Fruit fly (Drosophila melanogaster) whole organism, embryonic: ENCODE data around the gene CG31798.
A peak's percentile ranks its signal among the peaks of the same experiment; 100 is the strongest.

ENCODE experiments used
- Adf1 ChIP-seq: fragments of 200-800 bp; sonication (Bioruptor generic); IDR thresholded peaks from 2 replicates; pipeline ENCODE4 v1.3.6; 2022; ENCODE audit warnings: missing biosample characterization, missing genetic modification characterization
- Antp ChIP-seq: fragments of 200-800 bp; sonication (Bioruptor generic); optimal IDR thresholded peaks from 3 replicates; lab custom pipeline; 2016; ENCODE audit warnings: missing biosample characterization, missing genetic modification characterization
- B-H1 ChIP-seq: fragments of 200-800 bp; sonication (Bioruptor generic); IDR thresholded peaks from 3 replicates; pipeline ENCODE4 v1.3.6; 2022; ENCODE audit warnings: missing biosample characterization, missing genetic modification characterization
- Bdp1 ChIP-seq: fragments of 200-800 bp; sonication (Bioruptor generic); optimal IDR thresholded peaks from 3 replicates; lab custom pipeline; 2016; ENCODE audit warnings: missing biosample characterization, missing genetic modification characterization
- CG11560 ChIP-seq: fragments of 200-800 bp; sonication (Bioruptor generic); IDR thresholded peaks from 3 replicates; pipeline ENCODE4 v1.3.6; 2022; ENCODE audit warnings: missing biosample characterization, missing genetic modification characterization
- CG11723 ChIP-seq: fragments of 200-800 bp; sonication (Bioruptor generic); optimal IDR thresholded peaks from 2 replicates; lab custom pipeline; 2017; ENCODE audit warnings: missing biosample characterization, mild to moderate bottlenecking, missing genetic modification characterization
- CG12299 ChIP-seq: fragments of 200-800 bp; sonication (Bioruptor generic); optimal IDR thresholded peaks from 2 replicates; lab custom pipeline; 2018; ENCODE audit warnings: missing biosample characterization, mild to moderate bottlenecking, missing genetic modification characterization
- CG15479 ChIP-seq: fragments of 200-800 bp; sonication (Bioruptor generic); optimal IDR thresholded peaks from 3 replicates; lab custom pipeline; 2019; ENCODE audit warnings: missing biosample characterization, mild to moderate bottlenecking, missing genetic modification characterization, moderate library complexity
- CG15601 ChIP-seq: fragments of 200-800 bp; sonication (Bioruptor generic); optimal IDR thresholded peaks from 3 replicates; lab custom pipeline; 2019; ENCODE audit warnings: missing biosample characterization, mild to moderate bottlenecking, missing genetic modification characterization, moderate library complexity
- CG15696 ChIP-seq: fragments of 200-800 bp; sonication (Bioruptor generic); optimal IDR thresholded peaks from 2 replicates; lab custom pipeline; 2019; ENCODE audit warnings: missing biosample characterization, mild to moderate bottlenecking, missing genetic modification characterization, moderate library complexity
- CG17802 ChIP-seq: fragments of 200-800 bp; sonication (Bioruptor generic); optimal IDR thresholded peaks from 2 replicates; lab custom pipeline; 2018; ENCODE audit warnings: missing biosample characterization, mild to moderate bottlenecking, missing genetic modification characterization, moderate library complexity
- CG3847 ChIP-seq: fragments of 200-800 bp; sonication (Bioruptor generic); IDR thresholded peaks from 2 replicates; pipeline ENCODE4 v1.3.6; 2022; ENCODE audit warnings: missing biosample characterization, missing genetic modification characterization
- CG4328 ChIP-seq: fragments of 200-800 bp; sonication (Bioruptor generic); optimal IDR thresholded peaks from 3 replicates; lab custom pipeline; 2017; ENCODE audit warnings: missing biosample characterization, missing genetic modification reagents, missing genetic modification characterization
- CG4424 ChIP-seq: fragments of 200-800 bp; sonication (Bioruptor generic); optimal IDR thresholded peaks from 3 replicates; lab custom pipeline; 2016; ENCODE audit warnings: missing biosample characterization, missing genetic modification characterization
- CG7271 ChIP-seq: fragments of 200-800 bp; sonication (Bioruptor generic); optimal IDR thresholded peaks from 2 replicates; lab custom pipeline; 2018; ENCODE audit warnings: missing biosample characterization, mild to moderate bottlenecking, missing genetic modification characterization, moderate library complexity
- CG8478 ChIP-seq: fragments of >200 bp; optimal IDR thresholded peaks from 2 replicates; lab custom pipeline; 2018
- CG9609 ChIP-seq: fragments of 200-800 bp; sonication (Bioruptor generic); optimal IDR thresholded peaks from 3 replicates; lab custom pipeline; 2016; ENCODE audit warnings: missing biosample characterization, missing genetic modification characterization
- CG9727 ChIP-seq: fragments of 200-800 bp; sonication (Bioruptor generic); optimal IDR thresholded peaks from 3 replicates; lab custom pipeline; 2017; ENCODE audit warnings: missing biosample characterization, mild to moderate bottlenecking, missing genetic modification characterization
- CG9932 ChIP-seq: fragments of 200-800 bp; sonication (Bioruptor generic); IDR thresholded peaks from 2 replicates; pipeline ENCODE4 v1.3.6; 2022; ENCODE audit warnings: missing biosample characterization, missing genetic modification characterization
- CHES-1-like ChIP-seq: fragments of 200-800 bp; sonication (Bioruptor generic); optimal IDR thresholded peaks from 2 replicates; lab custom pipeline; 2016; ENCODE audit warnings: missing biosample characterization, missing genetic modification characterization
- Dad ChIP-seq: fragments of 200-800 bp; sonication (Bioruptor generic); optimal IDR thresholded peaks from 3 replicates; lab custom pipeline; 2016; ENCODE audit warnings: missing biosample characterization, missing genetic modification characterization
- Dbx ChIP-seq: fragments of 200-800 bp; sonication (Bioruptor generic); IDR thresholded peaks from 3 replicates; pipeline ENCODE4 v1.3.6; 2022; ENCODE audit warnings: missing biosample characterization, missing genetic modification characterization
- Dek ChIP-seq: fragments of 200-800 bp; sonication (Bioruptor generic); optimal IDR thresholded peaks from 3 replicates; lab custom pipeline; 2019; ENCODE audit warnings: missing biosample characterization, mild to moderate bottlenecking, missing genetic modification characterization, moderate library complexity
- Dp ChIP-seq: fragments of 200-800 bp; sonication (Bioruptor generic); optimal IDR thresholded peaks from 2 replicates; lab custom pipeline; 2018; ENCODE audit warnings: missing biosample characterization, mild to moderate bottlenecking, missing genetic modification characterization, moderate library complexity
- Dref ChIP-seq: fragments of 200-800 bp; sonication (Bioruptor generic); IDR thresholded peaks from 2 replicates; pipeline ENCODE4 v1.3.6; 2022; ENCODE audit warnings: missing biosample characterization, missing genetic modification characterization
- Fer2 ChIP-seq: fragments of 200-800 bp; sonication (Bioruptor generic); optimal IDR thresholded peaks from 2 replicates; lab custom pipeline; 2018; ENCODE audit warnings: missing biosample characterization, mild to moderate bottlenecking, missing genetic modification characterization, moderate library complexity
- Gug ChIP-seq: fragments of 200-800 bp; sonication (Bioruptor generic); IDR thresholded peaks from 4 replicates; pipeline ENCODE4 v1.3.6; 2022; ENCODE audit warnings: missing biosample characterization, missing genetic modification characterization
- H15 ChIP-seq: fragments of 200-800 bp; sonication (Bioruptor generic); IDR thresholded peaks from 3 replicates; pipeline ENCODE4 v1.3.6; 2022; ENCODE audit warnings: missing biosample characterization, missing genetic modification characterization
- H2.0 ChIP-seq: fragments of 200-800 bp; sonication (Bioruptor generic); IDR thresholded peaks from 2 replicates; pipeline ENCODE4 v1.3.6; 2022; ENCODE audit warnings: missing biosample characterization, missing genetic modification characterization
- MBD-R2 ChIP-seq: fragments of 200-800 bp; sonication (Bioruptor generic); IDR thresholded peaks from 2 replicates; pipeline ENCODE4 v1.3.6; 2022; ENCODE audit warnings: missing biosample characterization, missing genetic modification characterization
- MESR4 ChIP-seq: fragments of 200-800 bp; sonication (Bioruptor generic); optimal IDR thresholded peaks from 2 replicates; lab custom pipeline; 2018; ENCODE audit warnings: missing biosample characterization, mild to moderate bottlenecking, missing genetic modification characterization, moderate library complexity
- Med ChIP-seq: fragments of 200-800 bp; sonication (Bioruptor generic); peaks from one replicate; lab custom pipeline; 2016; ENCODE audit warnings: missing biosample characterization, missing genetic modification characterization, mild to moderate bottlenecking, inconsistent platforms, moderate library complexity
- Nf-YB ChIP-seq: fragments of 200-800 bp; sonication (Bioruptor generic); optimal IDR thresholded peaks from 3 replicates; lab custom pipeline; 2019; ENCODE audit warnings: missing biosample characterization, mild to moderate bottlenecking, missing genetic modification characterization, moderate library complexity
- Opbp ChIP-seq: fragments of 200-800 bp; sonication (Bioruptor generic); IDR thresholded peaks from 3 replicates; pipeline ENCODE4 v1.3.6; 2022; ENCODE audit warnings: missing biosample characterization, missing genetic modification characterization; ENCODE audit not compliant: partially characterized antibody
- Usf ChIP-seq: fragments of 200-800 bp; sonication (Bioruptor generic); optimal IDR thresholded peaks from 2 replicates; lab custom pipeline; 2017; ENCODE audit warnings: missing genotype, missing biosample characterization, missing genetic modification characterization
- Vsx1 ChIP-seq: fragments of 200-800 bp; sonication (Bioruptor generic); optimal IDR thresholded peaks from 2 replicates; lab custom pipeline; 2017; ENCODE audit warnings: missing biosample characterization, mild to moderate bottlenecking, missing genetic modification characterization, missing genetic modification reagents
- Xrp1 ChIP-seq: fragments of 200-800 bp; sonication (Bioruptor generic); IDR thresholded peaks from 2 replicates; pipeline ENCODE4 v1.3.6; 2022; ENCODE audit warnings: missing biosample characterization, missing genetic modification characterization
- ci ChIP-seq: fragments of 200-800 bp; sonication (Bioruptor generic); IDR thresholded peaks from 3 replicates; pipeline ENCODE4 v1.3.6; 2022; ENCODE audit warnings: missing biosample characterization, missing genetic modification characterization
- cwo ChIP-seq: fragments of 200-800 bp; sonication (Bioruptor generic); optimal IDR thresholded peaks from 3 replicates; lab custom pipeline; 2017; ENCODE audit warnings: missing biosample characterization, missing genetic modification characterization, mild to moderate bottlenecking, moderate library complexity, missing genetic modification reagents
- gem ChIP-seq: fragments of 200-800 bp; sonication (Bioruptor generic); optimal IDR thresholded peaks from 2 replicates; lab custom pipeline; 2019; ENCODE audit warnings: missing biosample characterization, mild to moderate bottlenecking, missing genetic modification characterization, moderate library complexity
- hb ChIP-seq: fragments of 200-800 bp; sonication (Bioruptor generic); IDR thresholded peaks from 3 replicates; pipeline ENCODE4 v1.3.6; 2022; ENCODE audit warnings: missing biosample characterization, missing genetic modification characterization; ENCODE audit not compliant: partially characterized antibody
- lilli ChIP-seq: fragments of 200-800 bp; sonication (Bioruptor generic); optimal IDR thresholded peaks from 3 replicates; lab custom pipeline; 2016; ENCODE audit warnings: missing biosample characterization, missing genetic modification characterization
- mam ChIP-seq: fragments of 200-800 bp; sonication (Bioruptor generic); optimal IDR thresholded peaks from 3 replicates; lab custom pipeline; 2016; ENCODE audit warnings: missing biosample characterization, missing genetic modification characterization
- pho ChIP-seq: fragments of 200-800 bp; sonication (Bioruptor generic); optimal IDR thresholded peaks from 2 replicates; lab custom pipeline; 2016; ENCODE audit warnings: missing biosample characterization, missing genetic modification characterization
- sna ChIP-seq: fragments of 200-800 bp; sonication (Bioruptor generic); IDR thresholded peaks from 2 replicates; pipeline ENCODE4 v1.3.6; 2022; ENCODE audit warnings: missing biosample characterization, missing genetic modification characterization; ENCODE audit not compliant: partially characterized antibody
- tio ChIP-seq: fragments of 200-800 bp; sonication (Bioruptor generic); optimal IDR thresholded peaks from 2 replicates; lab custom pipeline; 2017; ENCODE audit warnings: missing biosample characterization, missing genetic modification characterization, inconsistent platforms
- trem ChIP-seq: fragments of 200-800 bp; optimal IDR thresholded peaks from 3 replicates; lab custom pipeline; 2019; ENCODE audit warnings: missing biosample characterization, mild to moderate bottlenecking, missing genetic modification characterization, moderate library complexity
- ttk ChIP-seq: fragments of 200-800 bp; sonication (Bioruptor generic); IDR thresholded peaks from 2 replicates; pipeline ENCODE4 v2.1.2; 2022; ENCODE audit warnings: missing biosample characterization, missing genetic modification characterization
- unc-4 ChIP-seq: fragments of 200-800 bp; sonication (Bioruptor generic); IDR thresholded peaks from 2 replicates; pipeline ENCODE4 v1.3.6; 2022; ENCODE audit warnings: missing biosample characterization, missing genetic modification characterization; ENCODE audit not compliant: partially characterized antibody
- vvl ChIP-seq: fragments of 200-800 bp; sonication (Bioruptor generic); IDR thresholded peaks from 2 replicates; pipeline ENCODE4 v1.3.6; 2022; ENCODE audit warnings: missing biosample characterization, missing genetic modification characterization
- wek ChIP-seq: fragments of 200-800 bp; sonication (Bioruptor generic); optimal IDR thresholded peaks from 3 replicates; lab custom pipeline; 2018; ENCODE audit warnings: missing biosample characterization, mild to moderate bottlenecking, missing genetic modification characterization, moderate library complexity
- zen2 ChIP-seq: fragments of 200-800 bp; sonication (Bioruptor generic); IDR thresholded peaks from 3 replicates; pipeline ENCODE4 v1.3.6; 2022; ENCODE audit warnings: missing biosample characterization, missing genetic modification characterization; ENCODE audit not compliant: partially characterized antibody

Gene CG31798

DNA sequence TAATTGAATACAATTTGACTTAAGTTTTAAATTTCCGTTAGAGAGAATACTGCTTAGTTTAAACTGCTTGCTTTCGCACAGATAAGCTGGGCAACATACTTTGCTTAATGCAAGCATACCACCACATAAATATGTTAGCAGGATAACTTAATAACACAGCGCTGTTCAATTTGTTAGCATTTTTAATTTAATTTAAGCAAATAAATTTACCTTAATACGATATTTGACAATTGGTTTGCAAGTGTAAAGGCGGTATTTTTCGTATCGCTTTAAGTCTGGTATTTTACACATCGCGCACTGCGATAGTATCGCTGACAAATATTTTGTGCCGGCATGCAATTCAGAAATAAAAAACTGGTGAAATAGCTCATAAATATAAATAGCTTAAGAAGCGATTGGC is 36.4 kb downstream of the CG31798 start, which contains the start of gene RtcB (continued):
- TF ChIP-seq unc-4 (GFP tag; lab: Robert Waterston, UW) (peak; percentile 95), Dref (GFP tag; lab: Robert Waterston, UW) (peak; percentile 42), Vsx1 (GFP tag; lab: Kevin White, UChicago) (no peak), pho (GFP tag; lab: Kevin White, UChicago) (peak; percentile 34), CG12299 (tag; lab: Kevin White, UChicago) (no peak), Nf-YB (GFP tag; lab: Kevin White, UChicago) (no peak), CG17802 (peak; percentile 9), Fer2 (tag; lab: Kevin White, UChicago) (no peak), Xrp1 (GFP tag; lab: Robert Waterston, UW) (peak; percentile 24; the same call in 1 of the 2 replicates), CG11723 (GFP tag; lab: Kevin White, UChicago) (no peak), ci (no peak), H2.0 (GFP tag; lab: Robert Waterston, UW) (no peak), MBD-R2 (GFP tag; lab: Robert Waterston, UW) (peak; percentile 68), CHES-1-like (GFP tag; lab: Kevin White, UChicago) (no peak), CG9932 (GFP tag; lab: Robert Waterston, UW) (peak; percentile 46; the same call in 1 of the 2 replicates), MESR4 (no peak), tio (GFP tag; lab: Kevin White, UChicago) (no peak), Dbx (GFP tag; lab: Robert Waterston, UW) (0 out of 3 replicates have a peak, but pooled peaks have one; percentile 33), CG15479 (GFP tag; lab: Kevin White, UChicago) (no peak), Dp (GFP tag; lab: Kevin White, UChicago) (peak; percentile 67), CG9727 (GFP tag; lab: Kevin White, UChicago) (no peak), B-H1 (GFP tag; lab: Robert Waterston, UW) (no peak), CG15601 (tag; lab: Kevin White, UChicago) (no peak), Med (peak; percentile 72), CG8478 (peak; percentile 84), CG11560 (tag; lab: Robert Waterston, UW) (no peak), lilli (GFP tag; lab: Kevin White, UChicago) (peak; percentile 17), Dad (no peak), CG3847 (GFP tag; lab: Robert Waterston, UW) (no peak), trem (tag; lab: Kevin White, UChicago) (peak; percentile 60), Usf (GFP tag; lab: Kevin White, UChicago) (no peak), vvl (GFP tag; lab: Robert Waterston, UW) (no peak; the same call in 1 of the 2 replicates), Adf1 (no peak), cwo (no peak), hb (GFP tag; lab: Robert Waterston, UW) (peak; percentile 95), CG7271 (tag; lab: Kevin White, UChicago) (no peak), CG4424 (no peak), CG4328 (GFP tag; lab: Kevin White, UChicago) (no peak), ttk (no peak), Gug (GFP tag; lab: Robert Waterston, UW) (no peak), Bdp1 (GFP tag; lab: Kevin White, UChicago) (no peak), zen2 (peak; percentile 92), Antp (GFP tag; lab: Kevin White, UChicago) (no peak), mam (GFP tag; lab: Kevin White, UChicago) (no peak), wek (GFP tag; lab: Kevin White, UChicago) (no peak), H15 (GFP tag; lab: Robert Waterston, UW) (no peak), CG15696 (tag; lab: Kevin White, UChicago) (no peak), gem (tag; lab: Kevin White, UChicago) (peak; percentile 19), Dek (tag; lab: Kevin White, UChicago) (peak; percentile 16), Opbp (peak; percentile 93), sna (GFP tag; lab: Robert Waterston, UW) (peak; percentile 98), CG9609 (GFP tag; lab: Kevin White, UChicago) (no peak)
